Worm (Caenorhabditis elegans) whole organism, midembryonic: ENCODE results near the gene gst-30.
"Not testable (repeated sequence)": the region's sequence is repeated elsewhere in the genome, so short reads cannot be mapped to it uniquely, and the experiment has no call there.

ENCODE experiments used
- T22C8.4 ChIP-seq: fragments of 200-800 bp; sonication (Bioruptor generic); IDR thresholded peaks from 2 replicates; pipeline ENCODE4 v1.3.6; 2022; ENCODE audit warnings: missing genetic modification characterization, missing compliant biosample characterization
- tab-1 ChIP-seq: fragments of 200-800 bp; sonication (Bioruptor generic); IDR thresholded peaks from 2 replicates; pipeline ENCODE4 v1.3.6; 2022; ENCODE audit warnings: missing genetic modification characterization, missing compliant biosample characterization
- ztf-29 ChIP-seq: fragments of 200-800 bp; sonication (Bioruptor generic); IDR thresholded peaks from 2 replicates; pipeline ENCODE4 v1.3.6; 2022; ENCODE audit warnings: missing genetic modification reagents, missing genetic modification characterization, missing compliant biosample characterization

ce11 chrII:4903696-4904095, 31.2 kb downstream of the gst-30 start, which contains the start of gene sgt-1:
- not testable (repeated sequence) for TF ChIP-seq T22C8.4 (GFP tag; lab: Robert Waterston, UW); tab-1 (GFP tag; lab: Robert Waterston, UW); ztf-29
